Fruit fly (Drosophila melanogaster): ENCODE results near the gene mub.

Gene mub

dm6 chr3L:21846591-21846990 is 2.0 kb downstream of the mub start:
- TF ChIP-seq ind (GFP tag; optimal IDR thresholded peaks at IDR 0.05): no peak
- TF ChIP-seq PHDP (tag; optimal IDR thresholded peaks at IDR 0.05): no peak
- no peak for TF ChIP-seq CG2129 (GFP tag; IDR thresholded peaks at IDR 0.05; ENCODE audit: partially characterized antibody)
- no peak for TF ChIP-seq CG10431 (GFP tag; optimal IDR thresholded peaks at IDR 0.05)
- peak; percentile 59; the same call in 1 of the 2 replicates for TF ChIP-seq Drgx (GFP tag; IDR thresholded peaks at IDR 0.05)
- no peak for TF ChIP-seq Tbp (GFP tag; optimal IDR thresholded peaks at IDR 0.05)
- TF ChIP-seq CG2712 (tag; optimal IDR thresholded peaks at IDR 0.05): no peak
- TF ChIP-seq Atf-2 (GFP tag; optimal IDR thresholded peaks at IDR 0.05): no peak

- peak; percentile 14 for TF ChIP-seq Hr39 (optimal IDR thresholded peaks at IDR 0.05)
- TF ChIP-seq phol (tag; optimal IDR thresholded peaks at IDR 0.05): no peak
- TF ChIP-seq Ets65A (GFP tag): peak; percentile 52
- TF ChIP-seq Mes4 (GFP tag; optimal IDR thresholded peaks at IDR 0.05): no peak
- TF ChIP-seq esg (GFP tag; conservative IDR thresholded peaks at IDR 0.05): no peak
- TF ChIP-seq CG18476 (GFP tag; optimal IDR thresholded peaks at IDR 0.05): no peak
- no peak for TF ChIP-seq CG17186 (GFP tag; optimal IDR thresholded peaks at IDR 0.05)
- no peak for TF ChIP-seq CG4820 (GFP tag; optimal IDR thresholded peaks at IDR 0.05)
- TF ChIP-seq CG12299 (tag; optimal IDR thresholded peaks at IDR 0.05): no peak
- no peak for TF ChIP-seq ato (GFP tag; IDR thresholded peaks at IDR 0.05; ENCODE audit: partially characterized antibody)
- TF ChIP-seq Fer1 (GFP tag; optimal IDR thresholded peaks at IDR 0.05): no peak
Measured at dm6 chr3L:21848320-21848719, 3.7 kb downstream of the mub start.

DNA sequence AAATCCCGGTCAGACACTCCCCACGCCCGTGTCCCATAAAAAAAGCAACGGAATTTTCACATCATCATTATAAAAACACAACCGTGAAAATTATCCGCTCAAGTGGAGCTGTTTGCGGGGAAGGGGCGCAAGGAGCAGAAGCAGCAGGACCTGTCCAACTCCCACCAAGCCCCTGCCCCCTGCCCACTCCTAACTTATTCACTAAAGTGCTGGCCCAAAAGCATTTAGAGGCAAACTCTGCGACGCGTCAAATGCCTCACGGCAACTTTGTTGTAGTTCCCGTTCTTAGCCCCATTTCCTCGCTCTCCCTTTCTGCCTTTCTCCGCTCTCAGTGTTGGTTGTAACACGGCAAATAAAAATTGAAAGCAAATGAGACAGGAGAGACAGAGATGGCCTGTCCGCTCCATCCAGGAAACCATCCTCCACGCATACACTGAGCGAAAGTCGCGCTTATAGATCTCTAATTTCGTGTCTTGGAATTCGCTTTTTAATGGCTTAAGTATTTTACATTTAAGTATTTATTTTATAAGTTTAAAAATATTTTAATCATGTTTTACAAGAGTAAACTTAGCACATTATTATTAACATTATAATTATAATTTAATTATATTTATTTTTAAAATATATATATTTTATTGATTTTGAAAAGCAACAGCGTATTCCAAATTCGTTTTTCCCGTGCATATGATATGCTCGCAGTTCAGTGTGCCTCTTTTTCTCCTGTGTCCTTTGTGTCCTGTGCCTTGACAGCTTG is 14.9 kb downstream of the mub start:
- TF ChIP-seq caup (GFP tag; optimal IDR thresholded peaks at IDR 0.05; ENCODE audit: severe bottlenecking) (peak; percentile 30), CG2678 (tag; optimal IDR thresholded peaks at IDR 0.05) (peak; percentile 76), CG34376 (GFP tag; optimal IDR thresholded peaks at IDR 0.05) (no peak), dysf (GFP tag; IDR thresholded peaks at IDR 0.05) (peak; percentile 48; the same call in 1 of the 3 replicates), Ravus (GFP tag; IDR thresholded peaks at IDR 0.05) (no peak), CG9727 (GFP tag; optimal IDR thresholded peaks at IDR 0.05) (peak; percentile 55), crol (GFP tag; IDR thresholded peaks at IDR 0.05) (peak; percentile 74), CG10209 (GFP tag; optimal IDR thresholded peaks at IDR 0.05) (peak; percentile 26), CG11504 (tag; optimal IDR thresholded peaks at IDR 0.05) (peak; percentile 75), row (GFP tag; IDR thresholded peaks at IDR 0.05) (peak; percentile 57), CG18619 (GFP tag; optimal IDR thresholded peaks at IDR 0.05) (peak; percentile 39), CG2120 (GFP tag; optimal IDR thresholded peaks at IDR 0.05) (peak; percentile 22), Nf-YB (GFP tag; optimal IDR thresholded peaks at IDR 0.05) (peak; percentile 9), Oli (tag; optimal IDR thresholded peaks at IDR 0.05) (peak; percentile 58), CG9215 (GFP tag; IDR thresholded peaks at IDR 0.05) (peak; percentile 8; the same call in 1 of the 2 replicates), ap (GFP tag; IDR thresholded peaks at IDR 0.05) (no peak), Rfx (GFP tag; IDR thresholded peaks at IDR 0.05) (0 out of 2 replicates have a peak, but pooled peaks have one; percentile 4), CG6765 (GFP tag; optimal IDR thresholded peaks at IDR 0.05) (peak; percentile 39), abd-A (tag; optimal IDR thresholded peaks at IDR 0.05) (peak; percentile 80), dmrt99B (tag; optimal IDR thresholded peaks at IDR 0.05) (peak; percentile 65), CG6813 (GFP tag; optimal IDR thresholded peaks at IDR 0.05) (peak; percentile 36), Dek (tag; optimal IDR thresholded peaks at IDR 0.05) (peak; percentile 9), Ptx1 (GFP tag; IDR thresholded peaks at IDR 0.05) (0 out of 2 replicates have a peak, but pooled peaks have one; percentile 27), pan (optimal IDR thresholded peaks at IDR 0.05) (no peak), pan (GFP tag; optimal IDR thresholded peaks at IDR 0.05 in 1 of 2, IDR thresholded peaks at IDR 0.05 in 1 of 2) (no peak), trh (GFP tag; optimal IDR thresholded peaks at IDR 0.05) (no peak), CoRest (tag; optimal IDR thresholded peaks at IDR 0.05) (peak; percentile 64), bcd (GFP tag; optimal IDR thresholded peaks at IDR 0.05) (peak; percentile 30), Hand (GFP tag; optimal IDR thresholded peaks at IDR 0.05) (peak; percentile 22)

Data from whole organism, embryonic.